Worm (Caenorhabditis elegans) whole organism, mixed stage, embryonic: Measurements from ENCODE around the gene Y53C12A.11.
A peak's percentile ranks its signal among the peaks of the same experiment; 100 is the strongest.

ENCODE experiments used
- M03D4.4 ChIP-seq: sonication (generic microtip); optimal IDR thresholded peaks from 2 replicates; lab custom pipeline; 2017; ENCODE audit warnings: mild to moderate bottlenecking, missing genetic modification characterization, missing compliant biosample characterization
- bed-3 ChIP-seq: fragments of 200-800 bp; sonication (Bioruptor generic); optimal IDR thresholded peaks from 3 replicates; lab custom pipeline; 2018; ENCODE audit warnings: mild to moderate bottlenecking, missing genetic modification characterization, moderate library complexity, missing compliant biosample characterization
- blmp-1 ChIP-seq: fragments of 150-350 bp; optimal IDR thresholded peaks from 2 replicates; lab custom pipeline; 2014; ENCODE audit warnings: missing biosample characterization, missing genetic modification characterization
- ceh-39 ChIP-seq: fragments of 150-350 bp; optimal IDR thresholded peaks from 2 replicates; lab custom pipeline; 2014; ENCODE audit warnings: missing biosample characterization, missing genetic modification characterization
- ceh-43 ChIP-seq: fragments of 200-800 bp; sonication (Bioruptor generic); optimal IDR thresholded peaks from 2 replicates; lab custom pipeline; 2018; ENCODE audit warnings: mild to moderate bottlenecking, missing genetic modification characterization, moderate library complexity, missing compliant biosample characterization
- ceh-83 ChIP-seq: fragments of 200-800 bp; sonication (Bioruptor generic); optimal IDR thresholded peaks from 2 replicates; lab custom pipeline; 2018; ENCODE audit warnings: mild to moderate bottlenecking, missing genetic modification characterization, missing compliant biosample characterization
- ces-1 ChIP-seq: fragments of 150-350 bp; optimal IDR thresholded peaks from 2 replicates; lab custom pipeline; 2014; ENCODE audit warnings: missing biosample characterization, missing genetic modification reagents, missing genetic modification characterization
- drap-1 ChIP-seq: fragments of 200-800 bp; sonication (Bioruptor generic); optimal IDR thresholded peaks from 3 replicates; lab custom pipeline; 2018; ENCODE audit warnings: mild to moderate bottlenecking, missing genetic modification characterization, missing compliant biosample characterization
- elt-1 ChIP-seq: sonication (generic microtip); optimal IDR thresholded peaks from 2 replicates; lab custom pipeline; 2017; ENCODE audit warnings: missing genetic modification characterization, mild to moderate bottlenecking, missing compliant biosample characterization, antibody characterized with exemption, moderate library complexity, borderline replicate concordance; ENCODE audit not compliant: insufficient read depth
- elt-3 ChIP-seq: fragments of 150-350 bp; optimal IDR thresholded peaks from 2 replicates; lab custom pipeline; 2014; ENCODE audit warnings: missing biosample characterization, missing genetic modification characterization
- flh-1 ChIP-seq: fragments of 200-800 bp; sonication (Bioruptor generic); optimal IDR thresholded peaks from 2 replicates; lab custom pipeline; 2018; ENCODE audit warnings: mild to moderate bottlenecking, missing genetic modification characterization, moderate library complexity, missing compliant biosample characterization
- ham-2 ChIP-seq: fragments of 200-800 bp; sonication (Bioruptor generic); optimal IDR thresholded peaks from 2 replicates; lab custom pipeline; 2018; ENCODE audit warnings: mild to moderate bottlenecking, missing genetic modification characterization, missing compliant biosample characterization
- hlh-1 ChIP-seq: fragments of 150-350 bp; optimal IDR thresholded peaks from 2 replicates; lab custom pipeline; 2014; ENCODE audit warnings: missing biosample characterization, missing genetic modification reagents, missing genetic modification characterization
- lin-13 ChIP-seq: fragments of 150-350 bp; optimal IDR thresholded peaks from 2 replicates; lab custom pipeline; 2014; ENCODE audit warnings: missing biosample characterization, missing genetic modification characterization
- lsy-2 ChIP-seq: fragments of 150-350 bp; optimal IDR thresholded peaks from 2 replicates; lab custom pipeline; 2014; ENCODE audit warnings: missing biosample characterization, missing genetic modification characterization
- mab-5 ChIP-seq: fragments of 150-350 bp; optimal IDR thresholded peaks from 2 replicates; lab custom pipeline; 2014; ENCODE audit warnings: missing biosample characterization, missing genetic modification characterization
- mep-1 ChIP-seq: fragments of 150-350 bp; optimal IDR thresholded peaks from 2 replicates; lab custom pipeline; 2017; ENCODE audit warnings: missing biosample characterization, missing genetic modification reagents, missing genetic modification characterization, inconsistent platforms
- mls-2 ChIP-seq: sonication (generic microtip); optimal IDR thresholded peaks from 2 replicates; lab custom pipeline; 2016; ENCODE audit warnings: mild to moderate bottlenecking, missing genetic modification characterization, moderate library complexity, missing compliant biosample characterization
- nhr-12 ChIP-seq: fragments of 150-350 bp; optimal IDR thresholded peaks from 2 replicates; lab custom pipeline; 2014; ENCODE audit warnings: missing biosample characterization, missing genetic modification characterization
- nhr-2 ChIP-seq: fragments of 150-350 bp; optimal IDR thresholded peaks from 2 replicates; lab custom pipeline; 2014; ENCODE audit warnings: missing biosample characterization, missing genetic modification characterization
- nhr-237 ChIP-seq: fragments of 150-350 bp; optimal IDR thresholded peaks from 2 replicates; lab custom pipeline; 2014; ENCODE audit warnings: missing biosample characterization, missing genetic modification characterization
- nhr-28 ChIP-seq: fragments of 150-350 bp; optimal IDR thresholded peaks from 2 replicates; lab custom pipeline; 2014; ENCODE audit warnings: missing biosample characterization, missing genetic modification characterization
- nhr-76 ChIP-seq: sonication (generic microtip); optimal IDR thresholded peaks from 2 replicates; lab custom pipeline; 2017; ENCODE audit warnings: missing biosample characterization, missing genetic modification characterization
- pha-4 ChIP-seq: fragments of 150-350 bp; optimal IDR thresholded peaks from 2 replicates; lab custom pipeline; 2018; ENCODE audit warnings: missing biosample characterization, missing genetic modification reagents, missing genetic modification characterization
- sem-2 ChIP-seq: fragments of 200-800 bp; sonication (Bioruptor generic); optimal IDR thresholded peaks from 2 replicates; lab custom pipeline; 2018; ENCODE audit warnings: mild to moderate bottlenecking, missing genetic modification characterization, missing compliant biosample characterization
- snpc-4 ChIP-seq: fragments of 150-350 bp; optimal IDR thresholded peaks from 2 replicates; lab custom pipeline; 2014; ENCODE audit warnings: missing biosample characterization, missing genetic modification characterization
- sptf-1 ChIP-seq: sonication (generic microtip); optimal IDR thresholded peaks from 2 replicates; lab custom pipeline; 2017; ENCODE audit warnings: mild to moderate bottlenecking, missing genetic modification characterization, moderate library complexity, missing compliant biosample characterization
- tbx-8 ChIP-seq: fragments of 200-800 bp; sonication (Bioruptor generic); optimal IDR thresholded peaks from 2 replicates; lab custom pipeline; 2018; ENCODE audit warnings: mild to moderate bottlenecking, missing genetic modification characterization, moderate library complexity, missing compliant biosample characterization
- unc-120 ChIP-seq: sonication (generic microtip); optimal IDR thresholded peaks from 2 replicates; lab custom pipeline; 2017; ENCODE audit warnings: missing genetic modification characterization, missing compliant biosample characterization; ENCODE audit not compliant: poor library complexity, severe bottlenecking
- unc-39 ChIP-seq: fragments of 150-350 bp; optimal IDR thresholded peaks from 2 replicates; lab custom pipeline; 2014; ENCODE audit warnings: missing biosample characterization, missing genetic modification characterization
- unc-62 ChIP-seq: fragments of 150-350 bp; optimal IDR thresholded peaks from 2 replicates; lab custom pipeline; 2014; ENCODE audit warnings: missing biosample characterization, missing genetic modification reagents, missing genetic modification characterization
- ztf-11 ChIP-seq: fragments of 150-350 bp; optimal IDR thresholded peaks from 2 replicates; lab custom pipeline; 2014; ENCODE audit warnings: missing biosample characterization, missing genetic modification characterization

Y53C12A.11 gene

DNA sequence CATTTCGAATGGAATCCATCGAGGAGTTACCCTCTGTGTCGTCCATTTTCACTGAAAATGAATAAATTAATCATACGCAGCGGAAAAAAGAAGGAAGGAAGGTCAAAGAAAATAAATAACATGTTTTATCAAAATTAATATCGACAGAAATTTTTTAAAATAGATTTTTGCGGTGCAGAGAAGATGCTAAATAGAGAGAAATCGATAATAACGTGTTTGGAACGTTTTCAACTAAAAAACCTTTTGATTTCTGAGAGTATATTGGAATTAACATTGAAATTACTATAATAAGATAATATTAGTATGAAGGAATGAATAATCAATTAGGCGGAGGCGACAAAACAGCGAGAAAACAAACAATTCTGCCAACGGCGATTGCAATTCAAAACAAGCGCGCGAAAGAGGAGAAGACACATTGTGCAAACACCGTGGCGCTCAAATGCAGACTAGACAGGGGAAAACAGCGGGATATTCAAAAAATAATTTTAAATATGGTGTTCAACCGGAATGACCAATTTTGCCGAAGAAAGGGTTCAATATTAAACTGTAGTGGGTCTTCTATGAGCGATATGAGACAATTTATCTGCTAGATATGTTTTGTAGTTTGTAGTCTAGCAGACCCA lies 2.0 kb downstream of the Y53C12A.11 start, which contains the start of gene wee-1.3 (continued):
- no peak for TF ChIP-seq ztf-11 (tag; lab: Kevin White, UChicago)
- peak; percentile 80 for TF ChIP-seq lin-13 (tag; lab: Kevin White, UChicago)
- TF ChIP-seq ces-1: peak; percentile 58
- no peak for TF ChIP-seq nhr-28 (tag; lab: Kevin White, UChicago)
- TF ChIP-seq, all 35 proteins: peak for 11

DNA sequence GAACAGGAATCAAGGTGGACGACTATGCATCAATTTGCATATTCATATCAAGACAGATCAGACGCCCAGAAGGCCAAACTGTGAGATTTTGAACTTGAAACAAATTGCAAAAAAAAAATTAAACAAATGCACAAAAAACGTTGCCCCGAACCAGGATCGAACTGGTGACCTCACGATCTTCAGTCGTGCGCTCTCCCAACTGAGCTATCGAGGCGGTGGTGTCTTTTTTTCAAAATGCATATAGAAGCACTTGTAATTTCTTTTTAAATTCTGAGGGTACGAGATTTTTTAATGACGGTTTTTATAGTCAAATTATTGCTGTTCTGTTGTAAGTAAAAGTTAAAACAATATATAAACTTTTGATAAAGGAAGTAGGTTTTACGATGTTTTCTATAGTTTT lies 5.4 kb downstream of the Y53C12A.11 start:
- TF ChIP-seq ceh-83 (GFP tag; lab: Kevin White, UChicago): peak; percentile 55
- TF ChIP-seq bed-3 (GFP tag; lab: Kevin White, UChicago): no peak
- TF ChIP-seq, all 35 proteins: peak for 1

DNA sequence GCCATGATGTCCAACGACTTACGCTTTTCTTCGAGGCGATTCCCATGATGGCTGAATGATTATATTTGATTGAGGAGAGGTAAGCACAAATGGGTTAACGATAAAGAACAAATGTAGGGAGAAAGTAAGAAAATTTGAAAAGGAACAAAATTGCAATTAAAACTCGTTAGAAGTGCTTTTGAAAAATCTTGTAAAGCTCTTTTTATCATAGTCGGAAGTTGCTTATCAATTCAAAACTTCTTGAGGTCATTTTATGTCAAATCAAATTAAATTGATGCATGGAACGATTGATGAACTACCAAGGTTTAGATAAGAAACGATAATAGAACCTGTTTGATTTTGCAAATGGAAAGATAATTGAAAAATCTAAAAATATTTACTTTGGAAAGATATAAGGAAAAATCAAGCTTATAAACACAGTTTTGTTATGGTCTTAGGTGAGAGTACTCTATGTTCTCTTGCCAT lies 9.6 kb downstream of the Y53C12A.11 start, which contains the start of gene glt-5:
Gene glt-5 (minus strand): TSS at position 51 of the 465 bp plus-strand sequence.
- TF ChIP-seq nhr-2 (tag; lab: Kevin White, UChicago): no peak
- TF ChIP-seq nhr-12 (tag; lab: Kevin White, UChicago): no peak
- TF ChIP-seq unc-120 (tag; lab: Kevin White, UChicago): no peak
- TF ChIP-seq snpc-4 (tag; lab: Kevin White, UChicago): no peak
- no peak for TF ChIP-seq drap-1 (GFP tag; lab: Kevin White, UChicago)
- TF ChIP-seq mab-5 (tag; lab: Kevin White, UChicago): no peak
- TF ChIP-seq ceh-43: no peak
- no peak for TF ChIP-seq elt-1 (tag; lab: Kevin White, UChicago)
- TF ChIP-seq ham-2 (GFP tag; lab: Kevin White, UChicago): no peak
- TF ChIP-seq lsy-2: no peak
- TF ChIP-seq pha-4 (tag; lab: Kevin White, UChicago): no peak
- TF ChIP-seq ceh-83 (GFP tag; lab: Kevin White, UChicago): no peak
- no peak for TF ChIP-seq unc-39
- TF ChIP-seq mep-1: no peak
- TF ChIP-seq blmp-1 (tag; lab: Kevin White, UChicago): no peak

DNA sequence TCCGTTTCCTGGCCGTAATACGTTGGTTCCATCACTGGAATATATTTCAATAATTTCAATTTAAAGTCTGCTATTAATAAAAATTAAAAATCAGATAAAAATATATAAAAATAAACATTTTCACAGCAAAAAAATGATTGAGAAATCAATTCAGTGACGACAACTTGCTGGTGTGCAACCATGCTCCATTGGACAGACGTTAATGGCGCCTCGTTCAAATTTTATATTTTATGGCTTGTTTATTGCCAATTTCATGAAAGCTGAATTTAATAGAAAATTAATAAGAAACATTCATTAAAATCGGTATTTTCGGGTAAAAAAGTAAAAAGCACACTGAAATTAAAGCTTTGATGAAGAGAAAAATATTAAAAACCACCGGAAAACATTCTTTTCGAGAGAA lies 12.3 kb downstream of the Y53C12A.11 start, which contains the start of gene Y53C12A.3:
Gene Y53C12A.3 (minus strand): TSS at position 34 of the 400 bp plus-strand sequence.
- TF ChIP-seq nhr-237 (tag; lab: Kevin White, UChicago): peak; percentile 43
- no peak for TF ChIP-seq pha-4 (tag; lab: Kevin White, UChicago)
- TF ChIP-seq mab-5 (tag; lab: Kevin White, UChicago): no peak
- TF ChIP-seq elt-1 (tag; lab: Kevin White, UChicago): no peak
- no peak for TF ChIP-seq M03D4.4 (tag; lab: Kevin White, UChicago)
- peak; percentile 31 for TF ChIP-seq mep-1
- TF ChIP-seq lsy-2: peak; percentile 51
- peak; percentile 11 for TF ChIP-seq nhr-2 (tag; lab: Kevin White, UChicago)
- peak; percentile 29 for TF ChIP-seq ces-1

DNA sequence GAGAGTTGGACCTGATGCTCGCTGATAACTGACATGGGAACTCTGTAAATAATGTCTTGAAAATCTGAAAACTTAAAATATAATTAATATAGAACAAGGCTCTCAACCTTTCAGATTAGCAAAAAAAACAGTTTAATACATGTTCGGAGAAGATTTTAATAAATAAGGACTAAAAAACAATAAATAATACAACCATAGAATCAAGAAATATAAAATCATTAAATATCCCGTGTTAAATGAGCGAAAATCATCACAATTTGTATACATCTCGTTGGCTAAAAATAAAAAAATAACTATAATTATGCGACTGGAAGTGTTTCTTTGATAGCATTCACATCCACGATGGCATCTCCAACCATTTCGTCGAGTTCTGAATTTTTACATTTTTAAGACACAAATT lies 13.8 kb downstream of the Y53C12A.11 start, which contains the start of gene Y53C12A.10:
Gene Y53C12A.10 (minus strand): TSS at position 101 of the 400 bp plus-strand sequence.
- no peak for TF ChIP-seq sptf-1 (tag; lab: Kevin White, UChicago)
- no peak for TF ChIP-seq unc-62 (GFP tag; lab: Kevin White, UChicago)
- TF ChIP-seq ceh-39: no peak
- no peak for TF ChIP-seq flh-1
- no peak for TF ChIP-seq elt-1 (tag; lab: Kevin White, UChicago)
- TF ChIP-seq nhr-12 (tag; lab: Kevin White, UChicago): no peak
- TF ChIP-seq ham-2 (GFP tag; lab: Kevin White, UChicago): no peak
- no peak for TF ChIP-seq drap-1 (GFP tag; lab: Kevin White, UChicago)
- TF ChIP-seq, all 35 proteins: peak for 0

DNA sequence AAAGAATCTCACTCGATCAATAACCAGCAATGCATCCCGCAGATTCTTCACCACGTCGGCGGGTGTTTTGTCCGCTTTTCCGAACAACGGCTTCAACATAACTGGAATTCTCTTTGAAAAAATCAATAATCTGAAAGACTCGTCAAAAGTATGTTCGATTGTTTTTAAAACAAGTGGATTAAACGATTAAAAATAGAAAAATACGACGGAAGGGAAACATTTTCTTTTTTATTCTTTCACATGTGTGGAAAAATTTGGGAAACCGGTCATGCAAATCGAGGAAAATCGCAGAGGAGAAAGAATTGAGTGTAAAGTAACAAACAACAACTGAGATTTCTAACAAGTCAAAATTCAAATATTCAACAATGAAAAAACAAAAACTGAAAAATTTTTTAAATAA lies 14.9 kb downstream of the Y53C12A.11 start, which contains the start of gene mop-25.2:
Gene mop-25.2 (minus strand): TSS at position 101 of the 400 bp plus-strand sequence.
- TF ChIP-seq elt-3 (tag; lab: Kevin White, UChicago) (no peak), nhr-28 (tag; lab: Kevin White, UChicago) (no peak), hlh-1 (no peak), mls-2 (tag; lab: Kevin White, UChicago) (no peak), lin-13 (tag; lab: Kevin White, UChicago) (no peak), tbx-8 (no peak), ceh-39 (no peak), unc-39 (no peak), ham-2 (GFP tag; lab: Kevin White, UChicago) (no peak), sem-2 (no peak), nhr-76 (tag; lab: Kevin White, UChicago) (no peak), elt-1 (tag; lab: Kevin White, UChicago) (no peak), pha-4 (tag; lab: Kevin White, UChicago) (no peak), unc-62 (GFP tag; lab: Kevin White, UChicago) (no peak), ztf-11 (tag; lab: Kevin White, UChicago) (no peak), nhr-2 (tag; lab: Kevin White, UChicago) (no peak), ces-1 (no peak), lsy-2 (no peak), M03D4.4 (tag; lab: Kevin White, UChicago) (no peak), nhr-12 (tag; lab: Kevin White, UChicago) (no peak)
- TF ChIP-seq, all 35 proteins: peak for 0
